Fruit fly (Drosophila melanogaster) whole organism, embryonic: Measurements from ENCODE around the gene Tg.

Experiments used
- ATbp ChIP-seq: fragments of 200-800 bp; sonication (Bioruptor generic); optimal IDR thresholded peaks from 2 replicates; lab custom pipeline; 2017; ENCODE audit warnings: missing biosample characterization, mild to moderate bottlenecking, missing genetic modification characterization, missing genetic modification reagents
- BEAF-32 ChIP-seq: fragments of 200-800 bp; sonication (Bioruptor generic); optimal IDR thresholded peaks from 3 replicates; lab custom pipeline; 2017; ENCODE audit warnings: missing biosample characterization, missing genetic modification characterization, mild to moderate bottlenecking, moderate library complexity, missing genetic modification reagents
- Bteb2 ChIP-seq: fragments of 200-800 bp; sonication (Bioruptor generic); optimal IDR thresholded peaks from 2 replicates; lab custom pipeline; 2016; ENCODE audit warnings: missing biosample characterization, missing genetic modification characterization
- CG10147 ChIP-seq: fragments of 200-800 bp; sonication (Bioruptor generic); optimal IDR thresholded peaks from 2 replicates; lab custom pipeline; 2019; ENCODE audit warnings: missing biosample characterization, mild to moderate bottlenecking, missing genetic modification characterization, moderate library complexity
- CG10321 ChIP-seq: fragments of 200-800 bp; sonication (Bioruptor generic); IDR thresholded peaks from 2 replicates; pipeline ENCODE4 v1.3.6; 2022; ENCODE audit warnings: missing biosample characterization, missing genetic modification characterization
- CG10565 ChIP-seq: fragments of 200-800 bp; sonication (Bioruptor generic); optimal IDR thresholded peaks from 3 replicates; lab custom pipeline; 2016; ENCODE audit warnings: missing biosample characterization, mild to moderate bottlenecking, missing genetic modification characterization
- CG11504 ChIP-seq: fragments of 200-800 bp; sonication (Bioruptor generic); optimal IDR thresholded peaks from 3 replicates; lab custom pipeline; 2019; ENCODE audit warnings: missing biosample characterization, mild to moderate bottlenecking, missing genetic modification characterization, moderate library complexity
- CG13424 ChIP-seq: fragments of 200-800 bp; sonication (Bioruptor generic); optimal IDR thresholded peaks from 2 replicates; lab custom pipeline; 2019; ENCODE audit warnings: missing biosample characterization, mild to moderate bottlenecking, missing genetic modification characterization, moderate library complexity
- CG1529 ChIP-seq: fragments of 200-800 bp; sonication (Bioruptor generic); optimal IDR thresholded peaks from 3 replicates; lab custom pipeline; 2018; ENCODE audit warnings: missing biosample characterization, missing genetic modification characterization
- CG1602 ChIP-seq: fragments of 200-800 bp; sonication (Bioruptor generic); optimal IDR thresholded peaks from 3 replicates; lab custom pipeline; 2016; ENCODE audit warnings: missing biosample characterization, missing genetic modification characterization
- CG16813 ChIP-seq: fragments of 200-800 bp; sonication (Bioruptor generic); IDR thresholded peaks from 3 replicates; pipeline ENCODE4 v1.3.6; 2022; ENCODE audit warnings: missing biosample characterization, missing genetic modification characterization; ENCODE audit not compliant: partially characterized antibody
- CG17328 ChIP-seq: fragments of 200-800 bp; sonication (Bioruptor generic); IDR thresholded peaks from 2 replicates; pipeline ENCODE4 v1.3.6; 2022; ENCODE audit warnings: missing biosample characterization, missing genetic modification characterization
- CG17359 ChIP-seq: fragments of 200-800 bp; sonication (Bioruptor generic); optimal IDR thresholded peaks from 3 replicates; lab custom pipeline; 2018; ENCODE audit warnings: missing biosample characterization, mild to moderate bottlenecking, missing genetic modification characterization, moderate library complexity
- CG18262 ChIP-seq: fragments of 200-800 bp; optimal IDR thresholded peaks from 3 replicates; lab custom pipeline; 2019; ENCODE audit warnings: missing biosample characterization, mild to moderate bottlenecking, missing genetic modification characterization, moderate library complexity
- CG2129 ChIP-seq: fragments of 200-800 bp; sonication (Bioruptor generic); IDR thresholded peaks from 2 replicates; pipeline ENCODE4 v1.3.6; 2022; ENCODE audit warnings: missing biosample characterization, missing genetic modification characterization; ENCODE audit not compliant: partially characterized antibody
- CG31388 ChIP-seq: fragments of 200-800 bp; sonication (Bioruptor generic); optimal IDR thresholded peaks from 2 replicates; lab custom pipeline; 2016; ENCODE audit warnings: missing biosample characterization, missing genetic modification characterization
- CG3995 ChIP-seq: fragments of 200-800 bp; sonication (Bioruptor generic); optimal IDR thresholded peaks from 3 replicates; lab custom pipeline; 2016; ENCODE audit warnings: missing biosample characterization, missing genetic modification characterization
- CG4282 ChIP-seq: fragments of 200-800 bp; sonication (Bioruptor generic); optimal IDR thresholded peaks from 2 replicates; lab custom pipeline; 2016; ENCODE audit warnings: missing biosample characterization, missing genetic modification characterization
- CG7556 ChIP-seq: fragments of 200-800 bp; sonication (Bioruptor generic); optimal IDR thresholded peaks from 2 replicates; lab custom pipeline; 2017; ENCODE audit warnings: missing biosample characterization, mild to moderate bottlenecking, missing genetic modification characterization
- CG7786 ChIP-seq: fragments of 200-800 bp; sonication (Bioruptor generic); optimal IDR thresholded peaks from 2 replicates; lab custom pipeline; 2016; ENCODE audit warnings: missing biosample characterization, missing genetic modification characterization
- CG7963 ChIP-seq: fragments of 200-800 bp; sonication (Bioruptor generic); IDR thresholded peaks from 3 replicates; pipeline ENCODE4 v1.3.6; 2022; ENCODE audit warnings: missing biosample characterization, missing genetic modification characterization; ENCODE audit not compliant: partially characterized antibody
- CG9215 ChIP-seq: fragments of 200-800 bp; sonication (Bioruptor generic); IDR thresholded peaks from 2 replicates; pipeline ENCODE4 v1.3.6; 2022; ENCODE audit warnings: missing biosample characterization, missing genetic modification characterization
- D ChIP-seq, 2 experiments: fragments of 200-800 bp in 1 of 2; fragments of >200 bp in 1 of 2; sonication (Bioruptor generic) in 1 of 2; optimal IDR thresholded peaks; 2 replicates in 1 of 2; 3 replicates in 1 of 2; lab custom pipeline; 2017; ENCODE audit warnings: mild to moderate bottlenecking in 1 of 2, missing biosample characterization in 1 of 2, missing genetic modification characterization in 1 of 2, missing genetic modification reagents in 1 of 2
- Dek ChIP-seq: fragments of 200-800 bp; sonication (Bioruptor generic); optimal IDR thresholded peaks from 3 replicates; lab custom pipeline; 2019; ENCODE audit warnings: missing biosample characterization, mild to moderate bottlenecking, missing genetic modification characterization, moderate library complexity
- Doc3 ChIP-seq: fragments of 200-800 bp; sonication (Bioruptor generic); IDR thresholded peaks from 3 replicates; pipeline ENCODE4 v1.3.6; 2022; ENCODE audit warnings: missing biosample characterization, missing genetic modification characterization; ENCODE audit not compliant: partially characterized antibody
- E2f2 ChIP-seq: fragments of 200-800 bp; sonication (Bioruptor generic); IDR thresholded peaks from 2 replicates; pipeline ENCODE4 v1.3.6; 2022; ENCODE audit warnings: missing biosample characterization, missing genetic modification characterization
- Gsc ChIP-seq: fragments of 200-800 bp; sonication (Bioruptor generic); IDR thresholded peaks from 2 replicates; pipeline ENCODE4 v1.3.6; 2022; ENCODE audit warnings: missing biosample characterization, missing genetic modification characterization
- H15 ChIP-seq: fragments of 200-800 bp; sonication (Bioruptor generic); IDR thresholded peaks from 3 replicates; pipeline ENCODE4 v1.3.6; 2022; ENCODE audit warnings: missing biosample characterization, missing genetic modification characterization
- Hand ChIP-seq: fragments of 200-800 bp; sonication (Bioruptor generic); optimal IDR thresholded peaks from 2 replicates; lab custom pipeline; 2017; ENCODE audit warnings: mild to moderate bottlenecking, missing biosample characterization, missing genetic modification reagents, missing genetic modification characterization
- Lim3 ChIP-seq: fragments of 200-800 bp; sonication (Bioruptor generic); IDR thresholded peaks from 2 replicates; pipeline ENCODE4 v1.3.6; 2022; ENCODE audit warnings: missing biosample characterization, missing genetic modification characterization
- Mrtf ChIP-seq: fragments of 200-800 bp; sonication (Bioruptor generic); IDR thresholded peaks from 3 replicates; pipeline ENCODE4 v1.3.6; 2022; ENCODE audit warnings: missing biosample characterization, missing genetic modification characterization
- TFAM ChIP-seq: fragments of 200-800 bp; sonication (Bioruptor generic); optimal IDR thresholded peaks from 2 replicates; lab custom pipeline; 2017; ENCODE audit warnings: missing biosample characterization, missing genetic modification characterization, inconsistent platforms
- chif ChIP-seq, 2 experiments: fragments of 200-800 bp; sonication (Bioruptor generic); optimal IDR thresholded peaks; 3 replicates each; lab custom pipeline; 2016; ENCODE audit warnings: missing biosample characterization in 2 of 2, missing genetic modification characterization in 2 of 2
- chm ChIP-seq: fragments of 200-800 bp; sonication (Bioruptor generic); IDR thresholded peaks from 2 replicates; pipeline ENCODE4 v1.3.6; 2022; ENCODE audit warnings: missing biosample characterization, missing genetic modification characterization
- crc ChIP-seq: fragments of 200-800 bp; sonication (Bioruptor generic); optimal IDR thresholded peaks from 2 replicates; lab custom pipeline; 2016; ENCODE audit warnings: missing biosample characterization, missing genetic modification characterization
- crp ChIP-seq, 2 experiments: fragments of 200-800 bp; sonication (Bioruptor generic); optimal IDR thresholded peaks; 2 replicates in 1 of 2; 3 replicates in 1 of 2; lab custom pipeline; 2017; ENCODE audit warnings: missing biosample characterization in 2 of 2, missing genetic modification characterization in 2 of 2, mild to moderate bottlenecking in 1 of 2, moderate library complexity in 1 of 2
- jing ChIP-seq: fragments of 200-800 bp; sonication (Bioruptor generic); optimal IDR thresholded peaks from 2 replicates; lab custom pipeline; 2018; ENCODE audit warnings: missing biosample characterization, mild to moderate bottlenecking, missing genetic modification characterization
- kah ChIP-seq: fragments of 200-800 bp; sonication (Bioruptor generic); optimal IDR thresholded peaks from 2 replicates; lab custom pipeline; 2018; ENCODE audit warnings: missing biosample characterization, mild to moderate bottlenecking, missing genetic modification characterization
- lmd ChIP-seq: fragments of 200-800 bp; sonication (Bioruptor generic); IDR thresholded peaks from 2 replicates; pipeline ENCODE4 v1.3.6; 2022; ENCODE audit warnings: missing biosample characterization, missing genetic modification characterization
- oc ChIP-seq: fragments of 200-800 bp; sonication (Bioruptor generic); optimal IDR thresholded peaks from 2 replicates; lab custom pipeline; 2018; ENCODE audit warnings: missing biosample characterization, mild to moderate bottlenecking, missing genetic modification characterization, moderate library complexity
- pzg ChIP-seq: fragments of 200-800 bp; sonication (Bioruptor generic); optimal IDR thresholded peaks from 3 replicates; lab custom pipeline; 2018; ENCODE audit warnings: missing biosample characterization, mild to moderate bottlenecking, missing genetic modification characterization, moderate library complexity
- row ChIP-seq: fragments of 200-800 bp; sonication (Bioruptor generic); IDR thresholded peaks from 3 replicates; pipeline ENCODE4 v1.3.6; 2022; ENCODE audit warnings: missing biosample characterization, missing genetic modification characterization
- sna ChIP-seq: fragments of 200-800 bp; sonication (Bioruptor generic); IDR thresholded peaks from 2 replicates; pipeline ENCODE4 v1.3.6; 2022; ENCODE audit warnings: missing biosample characterization, missing genetic modification characterization; ENCODE audit not compliant: partially characterized antibody
- so ChIP-seq: fragments of 200-800 bp; sonication (Bioruptor generic); IDR thresholded peaks from 3 replicates; pipeline ENCODE4 v1.3.6; 2022; ENCODE audit warnings: missing biosample characterization, missing genetic modification characterization
- tup ChIP-seq: fragments of 200-800 bp; sonication (Bioruptor generic); optimal IDR thresholded peaks from 2 replicates; lab custom pipeline; 2016; ENCODE audit warnings: missing biosample characterization, mild to moderate bottlenecking, missing genetic modification characterization, moderate library complexity
- zen2 ChIP-seq: fragments of 200-800 bp; sonication (Bioruptor generic); IDR thresholded peaks from 3 replicates; pipeline ENCODE4 v1.3.6; 2022; ENCODE audit warnings: missing biosample characterization, missing genetic modification characterization; ENCODE audit not compliant: partially characterized antibody
- zfh1 ChIP-seq: fragments of 200-800 bp; sonication (Bioruptor generic); IDR thresholded peaks from 3 replicates; pipeline ENCODE4 v1.3.6; 2022; ENCODE audit warnings: missing biosample characterization, missing genetic modification characterization

Gene Tg

dm6 chr2L:8010602-8011455, at the start of gene Tg, which contains the start of gene Glyat (continued):
- TF ChIP-seq CG13424 (peak; percentile 19), CG10321 (GFP tag; lab: Robert Waterston, UW) (0 out of 2 replicates have a peak, but pooled peaks have one; percentile 8), Gsc (GFP tag; lab: Robert Waterston, UW) (no peak), CG11504 (tag; lab: Kevin White, UChicago) (peak; percentile 51), TFAM (GFP tag; lab: Kevin White, UChicago) (no peak), row (peak; percentile 60), CG4282 (GFP tag; lab: Kevin White, UChicago) (no peak), CG1529 (GFP tag; lab: Kevin White, UChicago) (no peak), pzg (GFP tag; lab: Kevin White, UChicago) (peak; percentile 35), CG7786 (GFP tag; lab: Kevin White, UChicago) (no peak), BEAF-32 (GFP tag; lab: Kevin White, UChicago) (peak; percentile 15), Dek (tag; lab: Kevin White, UChicago) (peak; percentile 45), CG3995 (no peak), jing (GFP tag; lab: Kevin White, UChicago) (no peak), H15 (GFP tag; lab: Robert Waterston, UW) (no peak), CG10565 (GFP tag; lab: Kevin White, UChicago) (no peak), E2f2 (GFP tag; lab: Robert Waterston, UW) (peak; percentile 92), kah (GFP tag; lab: Kevin White, UChicago) (no peak), Bteb2 (no peak), CG17328 (GFP tag; lab: Robert Waterston, UW) (0 out of 2 replicates have a peak, but pooled peaks have one; percentile 46), ATbp (GFP tag; lab: Kevin White, UChicago) (no peak), tup (GFP tag; lab: Kevin White, UChicago) (no peak), CG31388 (GFP tag; lab: Kevin White, UChicago) (no peak), Mrtf (GFP tag; lab: Robert Waterston, UW) (no peak), chm (GFP tag; lab: Robert Waterston, UW) (no peak), sna (GFP tag; lab: Robert Waterston, UW) (0 out of 2 replicates have a peak, but pooled peaks have one; percentile 20), Lim3 (GFP tag; lab: Robert Waterston, UW) (no peak), zfh1 (GFP tag; lab: Robert Waterston, UW) (0 out of 3 replicates have a peak, but pooled peaks have one; percentile 26), CG1602 (GFP tag; lab: Kevin White, UChicago) (no peak), crc (no peak), D (optimal IDR thresholded peaks at IDR 0.05; lab: Kevin White, UChicago) (no peak), D (GFP tag; optimal IDR thresholded peaks at IDR 0.05; lab: Kevin White, UChicago) (no peak), zen2 (peak; percentile 68; the same call in 2 of the 3 replicates), CG7556 (GFP tag; lab: Kevin White, UChicago) (no peak), crp (GFP tag; optimal IDR thresholded peaks at IDR 0.05; lab: Kevin White, UChicago) (no peak), CG2129 (GFP tag; lab: Robert Waterston, UW) (no peak), Hand (GFP tag; lab: Kevin White, UChicago) (no peak), CG17359 (tag; lab: Kevin White, UChicago) (no peak), CG9215 (GFP tag; lab: Robert Waterston, UW) (no peak; the same call in 1 of the 2 replicates), CG18262 (tag; lab: Kevin White, UChicago) (peak; percentile 7), chif (GFP tag; optimal IDR thresholded peaks at IDR 0.05; lab: Kevin White, UChicago) (no peak), lmd (GFP tag; lab: Robert Waterston, UW) (peak; percentile 21; the same call in 1 of the 2 replicates), oc (tag; lab: Kevin White, UChicago) (no peak), Doc3 (GFP tag; lab: Robert Waterston, UW) (peak; percentile 47; the same call in 2 of the 3 replicates), CG7963 (GFP tag; lab: Robert Waterston, UW) (0 out of 3 replicates have a peak, but pooled peaks have one; percentile 43), so (GFP tag; lab: Robert Waterston, UW) (no peak; the same call in 2 of the 3 replicates), CG10147 (GFP tag; lab: Kevin White, UChicago) (no peak), CG16813 (GFP tag; lab: Robert Waterston, UW) (peak; percentile 50; the same call in 2 of the 3 replicates)
